Comparison of ENCODE assay signal across 1 fruit fly cellular context in genomic region chr3L:15699626-15700337, dm6.
TF ChIP-seq lines count a peak whose summit lies in the region.

TSS of gene comm2 (minus strand) at chr3L:15699850.

TF ChIP-seq in whole organism, embryonic, 481 proteins besides CTCF, POLR2A, EP300 and RAD21 (continued from another document):
- TF ChIP-seq CG18599 (GFP tag; optimal IDR thresholded peaks at IDR 0.05; lab: Kevin White, UChicago), result no peak
- TF ChIP-seq CG42726 (GFP tag; IDR thresholded peaks at IDR 0.05; lab: Robert Waterston, UW; ENCODE audit: partially characterized antibody), result peak; percentile 60; the same call in 1 of the 2 replicates
- TF ChIP-seq Mrtf (GFP tag; IDR thresholded peaks at IDR 0.05; lab: Robert Waterston, UW), result no peak
- TF ChIP-seq Rfx (GFP tag; IDR thresholded peaks at IDR 0.05; lab: Robert Waterston, UW), result no peak
- TF ChIP-seq CG8281 (tag; optimal IDR thresholded peaks at IDR 0.05; lab: Kevin White, UChicago), result no peak
- peak; percentile 1 for TF ChIP-seq CG4707 (GFP tag; optimal IDR thresholded peaks at IDR 0.05; lab: Kevin White, UChicago)
- TF ChIP-seq pnt (GFP tag; optimal IDR thresholded peaks at IDR 0.05; lab: Kevin White, UChicago), result no peak
- TF ChIP-seq CG6272 (GFP tag; IDR thresholded peaks at IDR 0.05; lab: Robert Waterston, UW), result no peak
- no peak for TF ChIP-seq luna (GFP tag; optimal IDR thresholded peaks at IDR 0.05; lab: Kevin White, UChicago)
- TF ChIP-seq CG4328 (GFP tag; optimal IDR thresholded peaks at IDR 0.05; lab: Kevin White, UChicago), result no peak
- TF ChIP-seq Hr51 (GFP tag; optimal IDR thresholded peaks at IDR 0.05; lab: Kevin White, UChicago), result no peak
- TF ChIP-seq Deaf1 (tag; optimal IDR thresholded peaks at IDR 0.05; lab: Kevin White, UChicago), result peak; percentile 96
- TF ChIP-seq tll (GFP tag; optimal IDR thresholded peaks at IDR 0.05; lab: Kevin White, UChicago), result peak in 1 of 2 experiments; percentile 47
- TF ChIP-seq fd3F (GFP tag; optimal IDR thresholded peaks at IDR 0.05; lab: Kevin White, UChicago), result no peak
- TF ChIP-seq CG16779 (GFP tag; IDR thresholded peaks at IDR 0.05; lab: Robert Waterston, UW), result no peak
- no peak for TF ChIP-seq CG15073 (GFP tag; optimal IDR thresholded peaks at IDR 0.05; lab: Kevin White, UChicago)
- no peak for TF ChIP-seq CG14965 (GFP tag; optimal IDR thresholded peaks at IDR 0.05; lab: Kevin White, UChicago; ENCODE audit: borderline replicate concordance)
- TF ChIP-seq MTF-1 (GFP tag; optimal IDR thresholded peaks at IDR 0.05; lab: Kevin White, UChicago; ENCODE audit: borderline replicate concordance), result peak; percentile 33
- TF ChIP-seq crol (GFP tag; IDR thresholded peaks at IDR 0.05; lab: Robert Waterston, UW), result peak; percentile 13; the same call in 1 of the 2 replicates
- TF ChIP-seq z (GFP tag; IDR thresholded peaks at IDR 0.05; lab: Robert Waterston, UW), result peak; percentile 99
- TF ChIP-seq CG11560 (tag; IDR thresholded peaks at IDR 0.05; lab: Robert Waterston, UW), result no peak
- peak; percentile 69; the same call in 2 of the 3 replicates for TF ChIP-seq Opbp (GFP tag; IDR thresholded peaks at IDR 0.05; lab: Robert Waterston, UW; ENCODE audit: partially characterized antibody)
- TF ChIP-seq crp (GFP tag; optimal IDR thresholded peaks at IDR 0.05; lab: Kevin White, UChicago), result no peak
- TF ChIP-seq CG8924 (tag; optimal IDR thresholded peaks at IDR 0.05; lab: Kevin White, UChicago), result peak; percentile 2
- peak; percentile 20 for TF ChIP-seq lbe (GFP tag; optimal IDR thresholded peaks at IDR 0.05; lab: Kevin White, UChicago)
- no peak for TF ChIP-seq HLH3B (GFP tag; IDR thresholded peaks at IDR 0.05; lab: Robert Waterston, UW)
- TF ChIP-seq CG10366 (GFP tag; IDR thresholded peaks at IDR 0.05; lab: Robert Waterston, UW), result no peak
- peak; percentile 98 for TF ChIP-seq pros (GFP tag; optimal IDR thresholded peaks at IDR 0.05; lab: Kevin White, UChicago)
- no peak for TF ChIP-seq abd-A (tag; optimal IDR thresholded peaks at IDR 0.05; lab: Kevin White, UChicago)
- TF ChIP-seq nerfin-1 (tag; optimal IDR thresholded peaks at IDR 0.05; lab: Kevin White, UChicago), result no peak
- no peak for TF ChIP-seq pita (GFP tag; optimal IDR thresholded peaks at IDR 0.05; lab: Kevin White, UChicago)
- TF ChIP-seq CG6654 (GFP tag; optimal IDR thresholded peaks at IDR 0.05; lab: Kevin White, UChicago), result no peak
- no peak for TF ChIP-seq ara (GFP tag; IDR thresholded peaks at IDR 0.05; lab: Robert Waterston, UW)
- TF ChIP-seq vvl (GFP tag; IDR thresholded peaks at IDR 0.05; lab: Robert Waterston, UW), result peak; percentile 63; the same call in 1 of the 2 replicates
- TF ChIP-seq CG17328 (GFP tag; IDR thresholded peaks at IDR 0.05; lab: Robert Waterston, UW), result 0 out of 2 replicates have a peak, but pooled peaks have one; percentile 30
- TF ChIP-seq wek (GFP tag; optimal IDR thresholded peaks at IDR 0.05; lab: Kevin White, UChicago), result no peak
- peak; percentile 61; the same call in 1 of the 2 replicates for TF ChIP-seq amos (GFP tag; IDR thresholded peaks at IDR 0.05; lab: Robert Waterston, UW; ENCODE audit: partially characterized antibody)
- no peak for TF ChIP-seq CG18011 (GFP tag; optimal IDR thresholded peaks at IDR 0.05; lab: Kevin White, UChicago)
- TF ChIP-seq CG8290 (GFP tag; optimal IDR thresholded peaks at IDR 0.05; lab: Kevin White, UChicago), result no peak
- TF ChIP-seq CG8290 (tag; optimal IDR thresholded peaks at IDR 0.05; lab: Kevin White, UChicago), result peak in 1 of 2 experiments; percentile 19
